Worm (Caenorhabditis elegans) whole organism, late embryonic: ENCODE data around the gene rga-5.

ENCODE experiments used
- fax-1 ChIP-seq: sonication (generic microtip); optimal IDR thresholded peaks from 2 replicates; lab custom pipeline; 2016; ENCODE audit warnings: missing genotype, missing genetic modification characterization, missing compliant biosample characterization
- fkh-10 ChIP-seq: fragments of 150-350 bp; optimal IDR thresholded peaks from 2 replicates; lab custom pipeline; 2014; ENCODE audit warnings: missing biosample characterization, missing genetic modification reagents, missing genetic modification characterization
- gmeb-2 ChIP-seq: sonication (generic microtip); optimal IDR thresholded peaks from 2 replicates; lab custom pipeline; 2016; ENCODE audit warnings: missing genetic modification characterization, inconsistent platforms, missing compliant biosample characterization
- lim-6 ChIP-seq: sonication (generic microtip); optimal IDR thresholded peaks from 2 replicates; lab custom pipeline; 2016; ENCODE audit warnings: missing genetic modification characterization, missing compliant biosample characterization
- lin-11 ChIP-seq: fragments of 200-800 bp; sonication (Bioruptor generic); optimal IDR thresholded peaks from 2 replicates; lab custom pipeline; 2018; ENCODE audit warnings: mild to moderate bottlenecking, missing genetic modification characterization, missing compliant biosample characterization
- pha-2 ChIP-seq: sonication (generic microtip); optimal IDR thresholded peaks from 2 replicates; lab custom pipeline; 2017; ENCODE audit warnings: mild to moderate bottlenecking, missing genetic modification characterization, missing compliant biosample characterization
- pqm-1 ChIP-seq: sonication (generic microtip); optimal IDR thresholded peaks from 2 replicates; lab custom pipeline; 2016; ENCODE audit warnings: missing genetic modification characterization, missing compliant biosample characterization
- rnt-1 ChIP-seq: sonication (generic microtip); optimal IDR thresholded peaks from 2 replicates; lab custom pipeline; 2016; ENCODE audit warnings: missing genetic modification characterization, missing compliant biosample characterization

DNA sequence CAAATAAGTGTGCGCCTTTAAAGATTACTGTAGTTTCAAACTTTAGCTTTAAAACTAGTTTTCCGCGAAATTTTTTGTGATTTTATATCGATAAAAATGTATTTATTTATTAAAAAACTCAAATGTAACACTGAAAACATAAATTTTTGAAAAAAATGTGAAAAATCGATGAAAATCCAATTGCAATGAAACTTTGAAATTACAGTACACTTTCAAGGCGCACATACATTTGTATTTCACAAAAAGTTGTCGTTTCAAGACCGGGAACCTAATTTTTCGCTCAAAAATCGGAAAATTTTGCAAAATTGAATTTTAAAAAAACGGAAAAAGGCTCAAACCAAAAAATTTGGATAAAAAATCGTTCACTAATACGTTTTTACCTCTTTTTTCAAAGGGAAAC, 52.7 kb downstream of the rga-5 start:
- TF ChIP-seq lin-11 (no peak), lim-6 (no peak), fkh-10 (GFP tag; lab: Kevin White, UChicago) (no peak), pha-2 (tag; lab: Kevin White, UChicago) (no peak), pqm-1 (tag; lab: Kevin White, UChicago) (no peak), rnt-1 (tag; lab: Kevin White, UChicago) (no peak), gmeb-2 (tag; lab: Kevin White, UChicago) (no peak), fax-1 (tag; lab: Kevin White, UChicago) (no peak)
